Fruit fly (Drosophila melanogaster) Kc167 (cell line): ENCODE results near the gene sordd2.

Experiments
- Sin3A ChIP-seq: fragments of >200 bp; optimal IDR thresholded peaks from 2 replicates; lab custom pipeline; 2018; ENCODE audit warnings: missing external identifiers
- h ChIP-seq: fragments of >200 bp; optimal IDR thresholded peaks from 3 replicates; lab custom pipeline; 2018; ENCODE audit warnings: missing external identifiers

dm6 chrX:15809255-15809654 is 10.3 kb upstream of the sordd2 start, which contains the start of gene CG8509:
- no peak for TF ChIP-seq Sin3A (lab: Kevin White, UChicago)
- TF ChIP-seq h (lab: Kevin White, UChicago): no peak
